Worm (Caenorhabditis elegans) whole organism, young adult: ENCODE results near the gene srx-9.

ENCODE experiments used
- C06A6.2 ChIP-seq: fragments of 200-800 bp; sonication (Bioruptor generic); conservative IDR thresholded peaks from 2 replicates; pipeline ENCODE4 v1.3.6; 2022; ENCODE audit warnings: missing genetic modification characterization, missing compliant biosample characterization
- F10E7.11 ChIP-seq: sonication (generic microtip); optimal IDR thresholded peaks from 2 replicates; lab custom pipeline; 2017; ENCODE audit warnings: mild to moderate bottlenecking, missing genetic modification characterization, moderate library complexity, missing compliant biosample characterization
- F22D6.2 ChIP-seq: sonication (generic microtip); optimal IDR thresholded peaks from 2 replicates; lab custom pipeline; 2016; ENCODE audit warnings: mild to moderate bottlenecking, missing genetic modification characterization, missing compliant biosample characterization
- F23B12.7 ChIP-seq: sonication (generic microtip); optimal IDR thresholded peaks from 2 replicates; lab custom pipeline; 2017; ENCODE audit warnings: missing genetic modification characterization, mild to moderate bottlenecking, missing compliant biosample characterization, antibody characterized with exemption, moderate library complexity; ENCODE audit not compliant: insufficient read depth
- F33H1.4 ChIP-seq: fragments of 200-800 bp; sonication (Bioruptor generic); IDR thresholded peaks from 2 replicates; pipeline ENCODE4 v1.3.6; 2022; ENCODE audit warnings: missing genetic modification reagents, missing genetic modification characterization, missing compliant biosample characterization
- F39B2.1 ChIP-seq: fragments of 200-800 bp; sonication (Bioruptor generic); IDR thresholded peaks from 2 replicates; pipeline ENCODE4 v1.3.6; 2022; ENCODE audit warnings: missing genetic modification reagents, missing genetic modification characterization, missing compliant biosample characterization
- F49E8.2 ChIP-seq: sonication (generic microtip); optimal IDR thresholded peaks from 3 replicates; lab custom pipeline; 2017; ENCODE audit warnings: missing genetic modification characterization, mild to moderate bottlenecking, missing compliant biosample characterization, antibody characterized with exemption, moderate library complexity; ENCODE audit not compliant: insufficient read depth
- F52B5.7 ChIP-seq: sonication (generic microtip); optimal IDR thresholded peaks from 2 replicates; lab custom pipeline; 2016; ENCODE audit warnings: mild to moderate bottlenecking, missing genetic modification characterization, missing compliant biosample characterization
- K12H6.12 ChIP-seq: fragments of 200-800 bp; sonication (Bioruptor generic); optimal IDR thresholded peaks from 2 replicates; lab custom pipeline; 2018; ENCODE audit warnings: mild to moderate bottlenecking, missing genetic modification characterization, missing compliant biosample characterization
- Y53G8AR.9 ChIP-seq: fragments of 200-800 bp; sonication (Bioruptor generic); conservative IDR thresholded peaks from 2 replicates; pipeline ENCODE4 v1.3.6; 2022; ENCODE audit warnings: missing genetic modification reagents, missing genetic modification characterization, missing compliant biosample characterization
- Y56A3A.18 ChIP-seq: fragments of 200-800 bp; sonication (Bioruptor generic); IDR thresholded peaks from 2 replicates; pipeline ENCODE4 v1.3.6; 2022; ENCODE audit warnings: missing genetic modification reagents, missing genetic modification characterization, missing compliant biosample characterization
- ama-1 ChIP-seq, 3 experiments: fragments of 150-350 bp in 1 of 3; sonication (generic microtip) in 2 of 3; optimal IDR thresholded peaks; 2 replicates each; lab custom pipeline; 2014 to 2018; ENCODE audit warnings: missing biosample characterization in 2 of 3, missing genetic modification characterization in 2 of 3, missing genetic modification reagents in 2 of 3
- athp-1 ChIP-seq: sonication (generic microtip); optimal IDR thresholded peaks from 2 replicates; lab custom pipeline; 2017; ENCODE audit warnings: mild to moderate bottlenecking, missing genetic modification characterization, missing compliant biosample characterization
- attf-3 ChIP-seq: fragments of 200-800 bp; sonication (Bioruptor generic); conservative IDR thresholded peaks from 2 replicates; pipeline ENCODE4 v1.3.6; 2022; ENCODE audit warnings: missing genetic modification reagents, missing genetic modification characterization, missing compliant biosample characterization
- attf-6 ChIP-seq: fragments of 200-800 bp; sonication (Bioruptor generic); IDR thresholded peaks from 2 replicates; pipeline ENCODE4 v1.3.6; 2022; ENCODE audit warnings: missing genetic modification reagents, missing genetic modification characterization, missing compliant biosample characterization
- bed-2 ChIP-seq: fragments of 200-800 bp; sonication (Bioruptor generic); IDR thresholded peaks from 2 replicates; pipeline ENCODE4 v1.3.6; 2022; ENCODE audit warnings: missing genetic modification reagents, missing genetic modification characterization, missing compliant biosample characterization
- ccch-3 ChIP-seq: fragments of 200-800 bp; sonication (Bioruptor generic); optimal IDR thresholded peaks from 2 replicates; lab custom pipeline; 2018; ENCODE audit warnings: mild to moderate bottlenecking, missing genetic modification characterization, missing compliant biosample characterization
- cebp-2 ChIP-seq: fragments of 200-800 bp; sonication (Bioruptor generic); IDR thresholded peaks from 2 replicates; pipeline ENCODE4 v1.3.6; 2022; ENCODE audit warnings: missing genetic modification characterization, missing compliant biosample characterization
- ceh-100 ChIP-seq: fragments of 200-800 bp; sonication (Bioruptor generic); IDR thresholded peaks from 2 replicates; pipeline ENCODE4 v1.3.6; 2022; ENCODE audit warnings: missing genetic modification reagents, missing genetic modification characterization, missing compliant biosample characterization
- dox-1 ChIP-seq: fragments of 200-800 bp; sonication (Bioruptor generic); IDR thresholded peaks from 2 replicates; pipeline ENCODE4 v1.3.6; 2022; ENCODE audit warnings: missing genetic modification reagents, missing genetic modification characterization, missing compliant biosample characterization
- lin-35 ChIP-seq, 3 experiments: fragments of 150-350 bp in 2 of 3; sonication (generic microtip) in 1 of 3; optimal IDR thresholded peaks; 2 replicates each; lab custom pipeline; 2014 to 2018; ENCODE audit warnings: missing biosample characterization in 3 of 3, missing genetic modification characterization in 3 of 3, missing genetic modification reagents in 3 of 3
- lin-54 ChIP-seq: fragments of 200-800 bp; sonication (Bioruptor generic); optimal IDR thresholded peaks from 2 replicates; lab custom pipeline; 2018; ENCODE audit warnings: mild to moderate bottlenecking, missing genetic modification characterization, missing compliant biosample characterization
- lir-1 ChIP-seq: fragments of 200-800 bp; sonication (Bioruptor generic); conservative IDR thresholded peaks from 2 replicates; pipeline ENCODE4 v1.3.6; 2022; ENCODE audit warnings: missing genetic modification reagents, missing genetic modification characterization, missing compliant biosample characterization
- lsy-27 ChIP-seq: sonication (generic microtip); optimal IDR thresholded peaks from 2 replicates; lab custom pipeline; 2017; ENCODE audit warnings: missing genetic modification characterization, mild to moderate bottlenecking, missing compliant biosample characterization, antibody characterized with exemption, missing genotype, borderline replicate concordance; ENCODE audit not compliant: insufficient read depth
- mcd-1 ChIP-seq: fragments of 200-800 bp; sonication (Bioruptor generic); IDR thresholded peaks from 2 replicates; pipeline ENCODE4 v1.3.6; 2022; ENCODE audit warnings: missing genetic modification reagents, missing genetic modification characterization, missing compliant biosample characterization
- mxl-1 ChIP-seq: sonication (generic microtip); optimal IDR thresholded peaks from 2 replicates; lab custom pipeline; 2016; ENCODE audit warnings: missing genetic modification characterization, missing compliant biosample characterization
- nhr-80 ChIP-seq: sonication (generic microtip); optimal IDR thresholded peaks from 2 replicates; lab custom pipeline; 2016; ENCODE audit warnings: missing genetic modification characterization, missing compliant biosample characterization
- pha-4 ChIP-seq: fragments of 150-350 bp; sonication (generic microtip); optimal IDR thresholded peaks from 2 replicates; lab custom pipeline; 2014; ENCODE audit warnings: missing biosample characterization, missing genetic modification reagents, missing genetic modification characterization
- snpc-1.1 ChIP-seq: sonication (generic microtip); optimal IDR thresholded peaks from 2 replicates; lab custom pipeline; 2017; ENCODE audit warnings: missing genetic modification characterization, mild to moderate bottlenecking, missing compliant biosample characterization, antibody characterized with exemption, moderate library complexity, missing genotype, missing genetic modification reagents; ENCODE audit not compliant: insufficient read depth
- snpc-4 ChIP-seq, 5 experiments: fragments of 150-350 bp in 1 of 5; sonication (generic microtip) in 4 of 5; optimal IDR thresholded peaks; 2 replicates each; lab custom pipeline; 2014 to 2018; ENCODE audit warnings: missing genetic modification characterization in 5 of 5, missing biosample characterization in 3 of 5, antibody characterized with exemption in 2 of 5, mild to moderate bottlenecking in 2 of 5, missing compliant biosample characterization in 2 of 5, missing genotype in 2 of 5, moderate library complexity in 2 of 5, missing genetic modification reagents in 1 of 5
- somi-1 ChIP-seq: fragments of 200-800 bp; sonication (Bioruptor generic); optimal IDR thresholded peaks from 2 replicates; lab custom pipeline; 2018; ENCODE audit warnings: mild to moderate bottlenecking, missing genetic modification characterization, missing compliant biosample characterization
- zfh-2 ChIP-seq: fragments of 200-800 bp; sonication (Bioruptor generic); conservative IDR thresholded peaks from 2 replicates; pipeline ENCODE4 v1.3.6; 2022; ENCODE audit warnings: missing genetic modification reagents, missing genetic modification characterization, missing compliant biosample characterization
- zim-3 ChIP-seq: sonication (generic microtip); optimal IDR thresholded peaks from 2 replicates; lab custom pipeline; 2017; ENCODE audit warnings: mild to moderate bottlenecking, missing genetic modification characterization, moderate library complexity, missing compliant biosample characterization
- ztf-25 ChIP-seq: fragments of 200-800 bp; sonication (Bioruptor generic); IDR thresholded peaks from 2 replicates; pipeline ENCODE4 v1.3.6; 2022; ENCODE audit warnings: missing genetic modification reagents, missing genetic modification characterization, missing compliant biosample characterization
- ztf-26 ChIP-seq: sonication (generic microtip); optimal IDR thresholded peaks from 2 replicates; lab custom pipeline; 2017; ENCODE audit warnings: missing genetic modification characterization, missing compliant biosample characterization
- ztf-28 ChIP-seq: fragments of 200-800 bp; sonication (Bioruptor generic); IDR thresholded peaks from 2 replicates; pipeline ENCODE4 v1.3.6; 2022; ENCODE audit warnings: missing genetic modification reagents, missing genetic modification characterization, missing compliant biosample characterization

The srx-9 gene

ce11 chrV:7389771-7390170 is 5.5 kb downstream of the srx-9 start, which contains the start of gene C02H6.1:
Gene C02H6.1 (minus strand): TSS chrV:7389871.
- TF ChIP-seq snpc-1.1 (no peak), F52B5.7 (tag; lab: Kevin White, UChicago) (no peak), zim-3 (no peak), lir-1 (no peak), ztf-26 (tag; lab: Kevin White, UChicago) (no peak), F22D6.2 (tag; lab: Kevin White, UChicago) (no peak), athp-1 (no peak), somi-1 (GFP tag; lab: Kevin White, UChicago) (no peak), nhr-80 (tag; lab: Kevin White, UChicago) (no peak), K12H6.12 (tag; lab: Kevin White, UChicago) (no peak), C06A6.2 (GFP tag; lab: Robert Waterston, UW) (no peak)

- TF ChIP-seq ceh-100 = no peak
- TF ChIP-seq zfh-2 (GFP tag; lab: Robert Waterston, UW) = no peak
- TF ChIP-seq F39B2.1 (GFP tag; lab: Robert Waterston, UW) = no peak
- no peak for TF ChIP-seq mcd-1 (GFP tag; lab: Robert Waterston, UW)
- TF ChIP-seq lsy-27 (tag; lab: Kevin White, UChicago) = no peak
- no peak for TF ChIP-seq mxl-1 (tag; lab: Kevin White, UChicago)
- no peak for TF ChIP-seq F49E8.2 (tag; lab: Kevin White, UChicago)
- TF ChIP-seq lin-54 (GFP tag; lab: Kevin White, UChicago) = no peak
- TF ChIP-seq pha-4 = no peak
- TF ChIP-seq ztf-28 (GFP tag; lab: Robert Waterston, UW) = no peak
- TF ChIP-seq bed-2 (GFP tag; lab: Robert Waterston, UW) = no peak
- no peak for TF ChIP-seq F10E7.11 (tag; lab: Kevin White, UChicago)
- TF ChIP-seq cebp-2 (GFP tag; lab: Robert Waterston, UW) = no peak
- TF ChIP-seq nhr-80 (tag; lab: Kevin White, UChicago) = no peak
- no peak for TF ChIP-seq lin-35 (GFP tag; optimal IDR thresholded peaks at IDR 0.05; lab: Kevin White, UChicago)
- no peak for TF ChIP-seq F23B12.7 (tag; lab: Kevin White, UChicago)
- TF ChIP-seq attf-6 (GFP tag; lab: Robert Waterston, UW) = no peak
- TF ChIP-seq dox-1 (GFP tag; lab: Robert Waterston, UW) = no peak
- TF ChIP-seq Y53G8AR.9 (GFP tag; lab: Robert Waterston, UW) = no peak
- TF ChIP-seq somi-1 (GFP tag; lab: Kevin White, UChicago) = no peak
- TF ChIP-seq, all 124 proteins: peak for 0
Observed at ce11 chrV:7387755-7388154, 7.5 kb downstream of the srx-9 start, which contains the start of gene C02H6.3. Gene C02H6.3 (minus strand): TSS chrV:7387855.

ce11 chrV:7386052-7386573 is 9.1 kb downstream of the srx-9 start, which contains the start of gene srp-6:
Gene srp-6 (minus strand): TSS chrV:7386102.
- TF ChIP-seq attf-6 (GFP tag; lab: Robert Waterston, UW) (no peak), attf-3 (GFP tag; lab: Robert Waterston, UW) (no peak), Y56A3A.18 (GFP tag; lab: Robert Waterston, UW) (no peak), snpc-4 (GFP tag; optimal IDR thresholded peaks at IDR 0.05; lab: Kevin White, UChicago) (no peak), snpc-4 (tag; optimal IDR thresholded peaks at IDR 0.05; lab: Kevin White, UChicago) (no peak), F33H1.4 (GFP tag; lab: Robert Waterston, UW) (no peak), athp-1 (no peak), lin-35 (GFP tag; optimal IDR thresholded peaks at IDR 0.05; lab: Kevin White, UChicago) (no peak), lin-54 (GFP tag; lab: Kevin White, UChicago) (no peak), zim-3 (no peak), somi-1 (GFP tag; lab: Kevin White, UChicago) (no peak), ztf-25 (no peak), ama-1 (optimal IDR thresholded peaks at IDR 0.05; lab: Kevin White, UChicago) (no peak), ama-1 (GFP tag; optimal IDR thresholded peaks at IDR 0.05; lab: Kevin White, UChicago) (no peak), ccch-3 (no peak), Y53G8AR.9 (GFP tag; lab: Robert Waterston, UW) (no peak)
